Worm (Caenorhabditis elegans): ENCODE measurements around the gene mdt-30.

DNA sequence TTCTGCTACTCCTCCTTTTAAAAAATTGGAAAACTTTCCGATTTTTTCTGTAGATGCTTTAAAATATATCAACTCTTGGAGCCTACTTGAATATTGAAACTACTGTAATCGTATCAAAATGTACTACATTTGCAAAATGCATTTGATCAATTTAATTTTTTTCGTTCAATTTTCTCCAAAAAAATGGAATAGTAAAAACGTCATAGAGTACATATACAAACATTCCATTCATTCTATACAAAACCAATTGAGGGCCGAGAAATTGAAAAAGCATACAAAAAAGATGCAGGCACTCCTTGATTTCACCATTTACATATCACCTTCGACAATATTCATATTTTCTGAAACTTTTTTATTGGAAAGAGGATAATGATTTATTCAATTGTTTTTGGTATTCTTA, 23.8 kb downstream of the mdt-30 start, which contains the start of gene C06G4.6:
- no peak for TF ChIP-seq nhr-10 (tag; optimal IDR thresholded peaks at IDR 0.05)
- TF ChIP-seq ztf-11 (tag; optimal IDR thresholded peaks at IDR 0.05) = no peak
- TF ChIP-seq fos-1 (tag; optimal IDR thresholded peaks at IDR 0.05) = no peak
- TF ChIP-seq alr-1 (tag; optimal IDR thresholded peaks at IDR 0.05) = no peak
- no peak for TF ChIP-seq mdl-1 (tag; optimal IDR thresholded peaks at IDR 0.05)
- TF ChIP-seq nhr-77 (tag; optimal IDR thresholded peaks at IDR 0.05) = no peak
- no peak for TF ChIP-seq aly-2 (tag; optimal IDR thresholded peaks at IDR 0.05)
- TF ChIP-seq nhr-237 (tag; optimal IDR thresholded peaks at IDR 0.05) = no peak
- TF ChIP-seq ama-1 (optimal IDR thresholded peaks at IDR 0.05) = no peak
